Fruit fly (Drosophila melanogaster) whole organism, adult: Measurements from ENCODE around the gene VhaAC45RP.

Experiments used
- CG11617 ChIP-seq: fragments of 200-800 bp; sonication (Bioruptor generic); optimal IDR thresholded peaks from 2 replicates; lab custom pipeline; 2017; ENCODE audit warnings: mild to moderate bottlenecking, missing biosample characterization, missing genetic modification reagents, missing genetic modification characterization
- CG12768 ChIP-seq: fragments of 200-800 bp; sonication (Bioruptor generic); optimal IDR thresholded peaks from 2 replicates; lab custom pipeline; 2017; ENCODE audit warnings: missing biosample characterization, missing genetic modification characterization, mild to moderate bottlenecking, moderate library complexity, missing genetic modification reagents
- CG14711 ChIP-seq: fragments of 200-800 bp; sonication (Bioruptor generic); optimal IDR thresholded peaks from 2 replicates; lab custom pipeline; 2018; ENCODE audit warnings: missing biosample characterization, mild to moderate bottlenecking, missing genetic modification characterization, moderate library complexity
- CG1620 ChIP-seq: fragments of 200-800 bp; sonication (Bioruptor generic); optimal IDR thresholded peaks from 2 replicates; lab custom pipeline; 2016; ENCODE audit warnings: missing biosample characterization, missing genetic modification characterization
- CG33017 ChIP-seq: fragments of 200-800 bp; sonication (Bioruptor generic); optimal IDR thresholded peaks from 2 replicates; lab custom pipeline; 2018; ENCODE audit warnings: missing biosample characterization, mild to moderate bottlenecking, missing genetic modification characterization, moderate library complexity
- CG5204 ChIP-seq: fragments of 200-800 bp; sonication (Bioruptor generic); optimal IDR thresholded peaks from 2 replicates; lab custom pipeline; 2016; ENCODE audit warnings: missing biosample characterization, missing genetic modification characterization
- CG7045 ChIP-seq: fragments of 200-800 bp; sonication (Bioruptor generic); optimal IDR thresholded peaks from 2 replicates; lab custom pipeline; 2017; ENCODE audit warnings: missing biosample characterization, mild to moderate bottlenecking, missing genetic modification characterization
- CG7101 ChIP-seq: fragments of 200-800 bp; sonication (Bioruptor generic); optimal IDR thresholded peaks from 2 replicates; lab custom pipeline; 2018; ENCODE audit warnings: missing biosample characterization, mild to moderate bottlenecking, missing genetic modification characterization, moderate library complexity
- Clk ChIP-seq: fragments of 200-800 bp; sonication (Bioruptor generic); optimal IDR thresholded peaks from 2 replicates; lab custom pipeline; 2017; ENCODE audit warnings: missing biosample characterization, missing genetic modification characterization
- Crg-1 ChIP-seq: fragments of 200-800 bp; sonication (Bioruptor generic); optimal IDR thresholded peaks from 2 replicates; lab custom pipeline; 2016; ENCODE audit warnings: missing biosample characterization, missing genetic modification characterization
- Hr96 ChIP-seq: fragments of 200-800 bp; sonication (Bioruptor generic); optimal IDR thresholded peaks from 2 replicates; lab custom pipeline; 2016; ENCODE audit warnings: missing biosample characterization, missing genetic modification characterization
- Mnt ChIP-seq: fragments of 200-800 bp; sonication (Bioruptor generic); optimal IDR thresholded peaks from 2 replicates; lab custom pipeline; 2016; ENCODE audit warnings: missing biosample characterization, mild to moderate bottlenecking, missing genetic modification characterization
- bab1 ChIP-seq: fragments of 200-800 bp; sonication (Bioruptor generic); optimal IDR thresholded peaks from 3 replicates; lab custom pipeline; 2019; ENCODE audit warnings: missing biosample characterization, mild to moderate bottlenecking, missing genetic modification characterization, moderate library complexity
- cic ChIP-seq: fragments of 200-800 bp; sonication (Bioruptor generic); optimal IDR thresholded peaks from 2 replicates; lab custom pipeline; 2017; ENCODE audit warnings: missing biosample characterization, mild to moderate bottlenecking, missing genetic modification characterization, moderate library complexity
- cnc ChIP-seq, 2 experiments: fragments of >200 bp; optimal IDR thresholded peaks; 2 replicates each; lab custom pipeline; 2017
- kay ChIP-seq: fragments of 200-800 bp; sonication (Bioruptor generic); peaks from one replicate; lab custom pipeline; 2016; ENCODE audit warnings: missing biosample characterization, missing genetic modification characterization, borderline replicate concordance
- ovo ChIP-seq: fragments of 200-800 bp; sonication (Bioruptor generic); optimal IDR thresholded peaks from 2 replicates; lab custom pipeline; 2016; ENCODE audit warnings: missing biosample characterization, missing genetic modification characterization
- pad ChIP-seq: fragments of 200-800 bp; sonication (Bioruptor generic); optimal IDR thresholded peaks from 3 replicates; lab custom pipeline; 2017; ENCODE audit warnings: missing biosample characterization, missing genetic modification characterization, mild to moderate bottlenecking, moderate library complexity, missing genetic modification reagents
- tj ChIP-seq: fragments of 200-800 bp; sonication (Bioruptor generic); optimal IDR thresholded peaks from 3 replicates; lab custom pipeline; 2017; ENCODE audit warnings: missing biosample characterization, mild to moderate bottlenecking, missing genetic modification characterization, moderate library complexity
- toe ChIP-seq: fragments of 200-800 bp; sonication (Bioruptor generic); optimal IDR thresholded peaks from 2 replicates; lab custom pipeline; 2016; ENCODE audit warnings: missing biosample characterization, missing genetic modification characterization

The VhaAC45RP gene

dm6 chr3R:30208011-30208410, 41.8 kb upstream of the VhaAC45RP start:
- TF ChIP-seq toe (GFP tag; lab: Kevin White, UChicago), result no peak
- no peak for TF ChIP-seq pad
- TF ChIP-seq bab1, result no peak
- no peak for TF ChIP-seq CG33017 (tag; lab: Kevin White, UChicago)

- TF ChIP-seq ovo (GFP tag; lab: Kevin White, UChicago) (no peak), bab1 (peak; percentile 67), CG7045 (GFP tag; lab: Kevin White, UChicago) (no peak), CG11617 (GFP tag; lab: Kevin White, UChicago) (no peak), toe (GFP tag; lab: Kevin White, UChicago) (no peak), Mnt (GFP tag; lab: Kevin White, UChicago) (peak; percentile 24), cic (no peak), Hr96 (GFP tag; lab: Kevin White, UChicago) (no peak), CG14711 (tag; lab: Kevin White, UChicago) (no peak), CG12768 (GFP tag; lab: Kevin White, UChicago) (no peak)
These were observed 39.7 kb upstream of the VhaAC45RP start for dm6 chr3R:30205946-30206345.

dm6 chr3R:30204004-30204603, 37.9 kb upstream of the VhaAC45RP start:
- no peak for TF ChIP-seq CG14711 (tag; lab: Kevin White, UChicago)
- TF ChIP-seq Mnt (GFP tag; lab: Kevin White, UChicago), result no peak
- no peak for TF ChIP-seq Hr96 (GFP tag; lab: Kevin White, UChicago)
- no peak for TF ChIP-seq Clk
- TF ChIP-seq CG7045 (GFP tag; lab: Kevin White, UChicago), result no peak
- no peak for TF ChIP-seq CG1620 (GFP tag; lab: Kevin White, UChicago)
- TF ChIP-seq tj (GFP tag; lab: Kevin White, UChicago), result no peak
- no peak for TF ChIP-seq CG11617 (GFP tag; lab: Kevin White, UChicago)
- TF ChIP-seq ovo (GFP tag; lab: Kevin White, UChicago), result no peak

- peak; percentile 90 for TF ChIP-seq CG7045 (GFP tag; lab: Kevin White, UChicago)
- peak; percentile 57 for TF ChIP-seq tj (GFP tag; lab: Kevin White, UChicago)
- peak; percentile 81 for TF ChIP-seq CG14711 (tag; lab: Kevin White, UChicago)
- TF ChIP-seq CG5204, result peak; percentile 87
- TF ChIP-seq ovo (GFP tag; lab: Kevin White, UChicago), result peak; percentile 34
- peak; percentile 66 for TF ChIP-seq pad
- TF ChIP-seq toe (GFP tag; lab: Kevin White, UChicago), result peak; percentile 91
- peak; percentile 45 for TF ChIP-seq kay (GFP tag; lab: Kevin White, UChicago)
- peak; percentile 76 for TF ChIP-seq bab1
- no peak for TF ChIP-seq cnc (optimal IDR thresholded peaks at IDR 0.05; lab: Kevin White, UChicago)
- peak; percentile 71 for TF ChIP-seq Mnt (GFP tag; lab: Kevin White, UChicago)
- peak; percentile 50 for TF ChIP-seq CG1620 (GFP tag; lab: Kevin White, UChicago)
- TF ChIP-seq Clk, result peak; percentile 84
- peak; percentile 58 for TF ChIP-seq Crg-1 (GFP tag; lab: Kevin White, UChicago)
- peak; percentile 85 for TF ChIP-seq CG7101 (tag; lab: Kevin White, UChicago)
- TF ChIP-seq CG12768 (GFP tag; lab: Kevin White, UChicago), result peak; percentile 89
- peak; percentile 91 for TF ChIP-seq CG11617 (GFP tag; lab: Kevin White, UChicago)
- peak; percentile 94 for TF ChIP-seq Hr96 (GFP tag; lab: Kevin White, UChicago)
- peak; percentile 69 for TF ChIP-seq cic
- peak; percentile 82 for TF ChIP-seq CG33017 (tag; lab: Kevin White, UChicago)
These were observed 37.1 kb upstream of the VhaAC45RP start for dm6 chr3R:30203104-30203986.

DNA sequence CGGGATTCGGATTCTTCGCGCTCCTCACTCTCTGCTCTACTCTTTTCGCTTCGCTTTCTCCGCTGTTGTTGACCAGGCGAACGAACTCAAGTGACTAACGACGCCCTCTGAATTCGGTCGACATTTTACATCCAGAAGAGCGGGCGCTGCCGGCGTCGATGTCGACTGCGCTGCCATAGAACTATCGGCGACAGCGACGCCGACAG, 36.6 kb upstream of the VhaAC45RP start, which contains the start of gene CG9743:
Gene CG9743 (minus strand): TSS at position 101 of the 206 bp plus-strand sequence.
- TF ChIP-seq cic (no peak), CG7045 (GFP tag; lab: Kevin White, UChicago) (no peak), toe (GFP tag; lab: Kevin White, UChicago) (no peak), CG7101 (tag; lab: Kevin White, UChicago) (no peak), pad (no peak)

dm6 chr3R:30201064-30201463, 34.8 kb upstream of the VhaAC45RP start:
- no peak for TF ChIP-seq CG11617 (GFP tag; lab: Kevin White, UChicago)
- no peak for TF ChIP-seq CG7045 (GFP tag; lab: Kevin White, UChicago)
- TF ChIP-seq CG12768 (GFP tag; lab: Kevin White, UChicago), result peak; percentile 4
- TF ChIP-seq toe (GFP tag; lab: Kevin White, UChicago), result no peak
- TF ChIP-seq Clk, result no peak
- TF ChIP-seq CG1620 (GFP tag; lab: Kevin White, UChicago), result no peak
- TF ChIP-seq cic, result peak; percentile 39
- no peak for TF ChIP-seq CG5204
- TF ChIP-seq kay (GFP tag; lab: Kevin White, UChicago), result no peak
- TF ChIP-seq pad, result no peak
- TF ChIP-seq Mnt (GFP tag; lab: Kevin White, UChicago), result peak; percentile 29
- no peak for TF ChIP-seq CG33017 (tag; lab: Kevin White, UChicago)
- no peak for TF ChIP-seq ovo (GFP tag; lab: Kevin White, UChicago)
- TF ChIP-seq Crg-1 (GFP tag; lab: Kevin White, UChicago), result no peak
- no peak for TF ChIP-seq CG14711 (tag; lab: Kevin White, UChicago)
- TF ChIP-seq tj (GFP tag; lab: Kevin White, UChicago), result peak; percentile 4
- no peak for TF ChIP-seq cnc (optimal IDR thresholded peaks at IDR 0.05; lab: Kevin White, UChicago)
- TF ChIP-seq CG7101 (tag; lab: Kevin White, UChicago), result no peak
- TF ChIP-seq bab1, result no peak
- TF ChIP-seq Hr96 (GFP tag; lab: Kevin White, UChicago), result no peak
